Worm (Caenorhabditis elegans): ENCODE measurements around the gene F45D3.4.

ce11 chrV:12513900-12514299, 39.1 kb downstream of the F45D3.4 start:
- no peak for TF ChIP-seq ama-1 (optimal IDR thresholded peaks at IDR 0.05)
- no peak for TF ChIP-seq flt-1 (GFP tag; IDR thresholded peaks at IDR 0.05)
- no peak for TF ChIP-seq sea-1 (GFP tag; conservative IDR thresholded peaks at IDR 0.05)
- no peak for TF ChIP-seq hnd-1 (tag; optimal IDR thresholded peaks at IDR 0.05)
- no peak for TF ChIP-seq hmg-4 (GFP tag; optimal IDR thresholded peaks at IDR 0.05)

Measured in whole organism, early embryonic.